Worm (Caenorhabditis elegans): Measurements from ENCODE around the gene Y67A10A.3.

DNA sequence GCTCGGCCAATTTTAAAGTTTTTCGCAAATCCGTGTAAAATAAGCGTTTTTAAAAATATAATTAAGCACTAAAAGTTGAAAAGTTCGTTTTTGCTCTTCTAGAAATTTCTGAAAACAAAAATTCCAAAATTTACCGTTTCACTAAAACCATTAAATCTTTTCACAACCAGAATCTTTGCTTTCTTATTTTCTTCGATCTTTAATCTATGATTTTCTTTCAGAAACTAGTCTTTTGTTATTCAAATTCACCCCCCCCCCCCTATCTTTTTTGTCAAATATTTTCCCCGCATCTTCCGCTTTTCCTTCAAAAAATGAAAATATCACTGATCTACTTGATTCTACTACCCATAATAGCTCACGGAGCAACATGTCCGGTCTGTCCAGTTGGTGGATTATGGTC, 5.4 kb upstream of the Y67A10A.3 start, which contains the start of gene Y67A10A.11:
- TF ChIP-seq blmp-1 (tag; optimal IDR thresholded peaks at IDR 0.05) (no peak), snpc-4 (tag; optimal IDR thresholded peaks at IDR 0.05) (no peak)

Data from whole organism, mixed stage, embryonic.